Fruit fly (Drosophila melanogaster): ENCODE measurements around the gene mRpS21.
A peak's percentile ranks its signal among the peaks of the same experiment; 100 is the strongest.

The mRpS21 gene

dm6 chr3R:13363347-13363994, 18.1 kb downstream of the mRpS21 start:
- TF ChIP-seq CG32121 (GFP tag; IDR thresholded peaks at IDR 0.05): no peak
- no peak for TF ChIP-seq CG15710 (tag; optimal IDR thresholded peaks at IDR 0.05)
- no peak for TF ChIP-seq D1 (tag; optimal IDR thresholded peaks at IDR 0.05)
- no peak for TF ChIP-seq Pif1A (GFP tag; optimal IDR thresholded peaks at IDR 0.05)
- no peak for TF ChIP-seq CG34367 (tag; optimal IDR thresholded peaks at IDR 0.05)
- no peak for TF ChIP-seq CG14655 (GFP tag; optimal IDR thresholded peaks at IDR 0.05)
- no peak for TF ChIP-seq CG8301 (tag; optimal IDR thresholded peaks at IDR 0.05)
- TF ChIP-seq CG13204 (GFP tag; optimal IDR thresholded peaks at IDR 0.05): no peak
- TF ChIP-seq CG10348 (GFP tag; IDR thresholded peaks at IDR 0.05): no peak
- no peak for TF ChIP-seq EcR (GFP tag; optimal IDR thresholded peaks at IDR 0.05)
- no peak for TF ChIP-seq CG9948 (tag; optimal IDR thresholded peaks at IDR 0.05)
- TF ChIP-seq gl (tag; optimal IDR thresholded peaks at IDR 0.05): no peak
- no peak for TF ChIP-seq CG12605 (GFP tag; IDR thresholded peaks at IDR 0.05)
- no peak for TF ChIP-seq Pif1B (GFP tag; optimal IDR thresholded peaks at IDR 0.05)
- TF ChIP-seq CG8159 (tag; optimal IDR thresholded peaks at IDR 0.05): no peak
- no peak for TF ChIP-seq Ets98B (GFP tag; IDR thresholded peaks at IDR 0.05)
- no peak for TF ChIP-seq fd96Ca (GFP tag; IDR thresholded peaks at IDR 0.05)
- TF ChIP-seq CG4496 (GFP tag; IDR thresholded peaks at IDR 0.05): no peak
- no peak for TF ChIP-seq rn (GFP tag; IDR thresholded peaks at IDR 0.05)
- TF ChIP-seq Snoo (tag; optimal IDR thresholded peaks at IDR 0.05): no peak

- TF ChIP-seq Ets98B (GFP tag; IDR thresholded peaks at IDR 0.05): no peak
- TF ChIP-seq CG8301 (tag; optimal IDR thresholded peaks at IDR 0.05): no peak
- TF ChIP-seq Pif1A (GFP tag; optimal IDR thresholded peaks at IDR 0.05): peak; percentile 30
- peak; percentile 78 for TF ChIP-seq CG4496 (GFP tag; IDR thresholded peaks at IDR 0.05)
- no peak for TF ChIP-seq CG8159 (tag; optimal IDR thresholded peaks at IDR 0.05)
- peak; percentile 18 for TF ChIP-seq D1 (tag; optimal IDR thresholded peaks at IDR 0.05)
Observed at dm6 chr3R:13360108-13360507, 21.5 kb downstream of the mRpS21 start.

dm6 chr3R:13356960-13357359, 24.6 kb downstream of the mRpS21 start:
- TF ChIP-seq Snoo (tag; optimal IDR thresholded peaks at IDR 0.05) (no peak), EcR (GFP tag; optimal IDR thresholded peaks at IDR 0.05) (no peak), CG8301 (tag; optimal IDR thresholded peaks at IDR 0.05) (no peak), CG12605 (GFP tag; IDR thresholded peaks at IDR 0.05) (no peak), Ets98B (GFP tag; IDR thresholded peaks at IDR 0.05) (no peak), CG9948 (tag; optimal IDR thresholded peaks at IDR 0.05) (no peak), CG4496 (GFP tag; IDR thresholded peaks at IDR 0.05) (no peak), CG14655 (GFP tag; optimal IDR thresholded peaks at IDR 0.05) (no peak), Pif1A (GFP tag; optimal IDR thresholded peaks at IDR 0.05) (no peak), rn (GFP tag; IDR thresholded peaks at IDR 0.05) (no peak)

DNA sequence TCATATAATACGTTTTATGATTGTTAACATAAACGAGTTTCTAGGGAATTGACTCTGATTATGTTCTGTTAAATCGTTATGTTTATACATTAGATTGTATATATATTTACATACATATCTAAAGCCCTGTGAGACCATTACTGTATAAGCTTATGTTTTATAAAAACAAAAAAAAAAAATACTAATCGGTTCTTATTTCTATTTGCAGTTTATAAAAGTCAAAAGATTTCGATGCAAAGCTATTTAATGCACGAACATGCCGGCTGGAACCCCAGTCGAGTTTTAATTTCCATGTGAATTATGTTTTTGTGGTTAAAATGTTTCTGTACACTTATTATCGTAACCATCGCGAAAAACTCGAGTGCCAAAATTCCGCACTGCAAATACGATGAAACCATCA, 28.2 kb downstream of the mRpS21 start, which contains the start of gene mthl12:
mthl12 (plus strand) TSS at position 301 of the 400 bp plus-strand sequence.
- no peak for TF ChIP-seq gl (tag; optimal IDR thresholded peaks at IDR 0.05)
- no peak for TF ChIP-seq Snoo (tag; optimal IDR thresholded peaks at IDR 0.05)

dm6 chr3R:13338030-13338429, 43.6 kb downstream of the mRpS21 start, which contains the start of gene PK2-R1:
Gene PK2-R1 (plus strand): TSS chr3R:13338330.
- TF ChIP-seq rn (GFP tag; IDR thresholded peaks at IDR 0.05): no peak
- TF ChIP-seq D1 (tag; optimal IDR thresholded peaks at IDR 0.05): no peak
- no peak for TF ChIP-seq CG8159 (tag; optimal IDR thresholded peaks at IDR 0.05)
- no peak for TF ChIP-seq CG9948 (tag; optimal IDR thresholded peaks at IDR 0.05)
- no peak for TF ChIP-seq CG15710 (tag; optimal IDR thresholded peaks at IDR 0.05)
- no peak for TF ChIP-seq CG13204 (GFP tag; optimal IDR thresholded peaks at IDR 0.05)
- no peak for TF ChIP-seq CG8301 (tag; optimal IDR thresholded peaks at IDR 0.05)
- TF ChIP-seq gl (tag; optimal IDR thresholded peaks at IDR 0.05): no peak
- no peak for TF ChIP-seq Ets98B (GFP tag; IDR thresholded peaks at IDR 0.05)
- TF ChIP-seq CG12605 (GFP tag; IDR thresholded peaks at IDR 0.05): no peak
- no peak for TF ChIP-seq fd96Ca (GFP tag; IDR thresholded peaks at IDR 0.05)
- no peak for TF ChIP-seq CG10348 (GFP tag; IDR thresholded peaks at IDR 0.05)
- no peak for TF ChIP-seq CG17806 (tag; optimal IDR thresholded peaks at IDR 0.05)
- TF ChIP-seq CG34367 (tag; optimal IDR thresholded peaks at IDR 0.05): no peak

dm6 chr3R:13334007-13334406, 47.6 kb downstream of the mRpS21 start, which contains the start of gene PK2-R2:
Gene PK2-R2 (minus strand): TSS chr3R:13334166.
- no peak for TF ChIP-seq CG15710 (tag; optimal IDR thresholded peaks at IDR 0.05)

DNA sequence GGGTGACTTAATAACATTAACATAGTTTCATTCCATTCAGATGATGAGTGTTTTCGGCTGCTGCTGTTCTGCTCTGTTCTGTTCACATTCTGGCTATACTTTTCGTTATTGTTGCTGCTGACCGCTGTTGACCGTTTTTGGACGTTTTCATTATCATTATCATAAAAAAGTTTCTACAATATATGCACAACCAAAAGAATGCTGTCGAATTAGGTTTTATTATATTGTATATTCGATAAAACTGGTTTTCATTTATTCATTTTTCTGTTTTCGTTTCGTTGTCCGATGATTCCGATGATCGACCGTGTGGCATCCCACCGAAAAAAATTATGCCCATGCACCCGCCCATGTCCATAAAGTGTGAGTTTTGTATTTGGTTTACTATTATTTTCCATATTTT, 48.6 kb downstream of the mRpS21 start:
- TF ChIP-seq CG9948 (tag; optimal IDR thresholded peaks at IDR 0.05) (no peak), CG12605 (GFP tag; IDR thresholded peaks at IDR 0.05) (no peak), CG10348 (GFP tag; IDR thresholded peaks at IDR 0.05) (no peak), gl (tag; optimal IDR thresholded peaks at IDR 0.05) (no peak), Snoo (tag; optimal IDR thresholded peaks at IDR 0.05) (no peak), CG32121 (GFP tag; IDR thresholded peaks at IDR 0.05) (no peak)
